Worm (Caenorhabditis elegans) whole organism, mixed stage, embryonic: ENCODE data around the gene F58F6.5.

Source experiments
- M03D4.4 ChIP-seq: sonication (generic microtip); optimal IDR thresholded peaks from 2 replicates; lab custom pipeline; 2017; ENCODE audit warnings: mild to moderate bottlenecking, missing genetic modification characterization, missing compliant biosample characterization
- bed-3 ChIP-seq: fragments of 200-800 bp; sonication (Bioruptor generic); optimal IDR thresholded peaks from 3 replicates; lab custom pipeline; 2018; ENCODE audit warnings: mild to moderate bottlenecking, missing genetic modification characterization, moderate library complexity, missing compliant biosample characterization
- ceh-39 ChIP-seq: fragments of 150-350 bp; optimal IDR thresholded peaks from 2 replicates; lab custom pipeline; 2014; ENCODE audit warnings: missing biosample characterization, missing genetic modification characterization
- ceh-43 ChIP-seq: fragments of 200-800 bp; sonication (Bioruptor generic); optimal IDR thresholded peaks from 2 replicates; lab custom pipeline; 2018; ENCODE audit warnings: mild to moderate bottlenecking, missing genetic modification characterization, moderate library complexity, missing compliant biosample characterization
- ceh-83 ChIP-seq: fragments of 200-800 bp; sonication (Bioruptor generic); optimal IDR thresholded peaks from 2 replicates; lab custom pipeline; 2018; ENCODE audit warnings: mild to moderate bottlenecking, missing genetic modification characterization, missing compliant biosample characterization
- ces-1 ChIP-seq: fragments of 150-350 bp; optimal IDR thresholded peaks from 2 replicates; lab custom pipeline; 2014; ENCODE audit warnings: missing biosample characterization, missing genetic modification reagents, missing genetic modification characterization
- cnd-1 ChIP-seq: fragments of 200-800 bp; sonication (Bioruptor generic); optimal IDR thresholded peaks from 2 replicates; lab custom pipeline; 2018; ENCODE audit warnings: mild to moderate bottlenecking, missing genetic modification characterization, missing compliant biosample characterization
- elt-1 ChIP-seq: sonication (generic microtip); optimal IDR thresholded peaks from 2 replicates; lab custom pipeline; 2017; ENCODE audit warnings: missing genetic modification characterization, mild to moderate bottlenecking, missing compliant biosample characterization, antibody characterized with exemption, moderate library complexity, borderline replicate concordance; ENCODE audit not compliant: insufficient read depth
- elt-3 ChIP-seq: fragments of 150-350 bp; optimal IDR thresholded peaks from 2 replicates; lab custom pipeline; 2014; ENCODE audit warnings: missing biosample characterization, missing genetic modification characterization
- flh-1 ChIP-seq: fragments of 200-800 bp; sonication (Bioruptor generic); optimal IDR thresholded peaks from 2 replicates; lab custom pipeline; 2018; ENCODE audit warnings: mild to moderate bottlenecking, missing genetic modification characterization, moderate library complexity, missing compliant biosample characterization
- ham-2 ChIP-seq: fragments of 200-800 bp; sonication (Bioruptor generic); optimal IDR thresholded peaks from 2 replicates; lab custom pipeline; 2018; ENCODE audit warnings: mild to moderate bottlenecking, missing genetic modification characterization, missing compliant biosample characterization
- hlh-1 ChIP-seq: fragments of 150-350 bp; optimal IDR thresholded peaks from 2 replicates; lab custom pipeline; 2014; ENCODE audit warnings: missing biosample characterization, missing genetic modification reagents, missing genetic modification characterization
- lin-13 ChIP-seq: fragments of 150-350 bp; optimal IDR thresholded peaks from 2 replicates; lab custom pipeline; 2014; ENCODE audit warnings: missing biosample characterization, missing genetic modification characterization
- lin-32 ChIP-seq: fragments of 200-800 bp; sonication (Bioruptor generic); optimal IDR thresholded peaks from 2 replicates; lab custom pipeline; 2018; ENCODE audit warnings: mild to moderate bottlenecking, missing genetic modification characterization, missing compliant biosample characterization
- lsy-2 ChIP-seq: fragments of 150-350 bp; optimal IDR thresholded peaks from 2 replicates; lab custom pipeline; 2014; ENCODE audit warnings: missing biosample characterization, missing genetic modification characterization
- mab-5 ChIP-seq: fragments of 150-350 bp; optimal IDR thresholded peaks from 2 replicates; lab custom pipeline; 2014; ENCODE audit warnings: missing biosample characterization, missing genetic modification characterization
- mep-1 ChIP-seq: fragments of 150-350 bp; optimal IDR thresholded peaks from 2 replicates; lab custom pipeline; 2017; ENCODE audit warnings: missing biosample characterization, missing genetic modification reagents, missing genetic modification characterization, inconsistent platforms
- mls-2 ChIP-seq: sonication (generic microtip); optimal IDR thresholded peaks from 2 replicates; lab custom pipeline; 2016; ENCODE audit warnings: mild to moderate bottlenecking, missing genetic modification characterization, moderate library complexity, missing compliant biosample characterization
- nhr-12 ChIP-seq: fragments of 150-350 bp; optimal IDR thresholded peaks from 2 replicates; lab custom pipeline; 2014; ENCODE audit warnings: missing biosample characterization, missing genetic modification characterization
- nhr-2 ChIP-seq: fragments of 150-350 bp; optimal IDR thresholded peaks from 2 replicates; lab custom pipeline; 2014; ENCODE audit warnings: missing biosample characterization, missing genetic modification characterization
- nhr-237 ChIP-seq: fragments of 150-350 bp; optimal IDR thresholded peaks from 2 replicates; lab custom pipeline; 2014; ENCODE audit warnings: missing biosample characterization, missing genetic modification characterization
- nhr-28 ChIP-seq: fragments of 150-350 bp; optimal IDR thresholded peaks from 2 replicates; lab custom pipeline; 2014; ENCODE audit warnings: missing biosample characterization, missing genetic modification characterization
- nhr-76 ChIP-seq: sonication (generic microtip); optimal IDR thresholded peaks from 2 replicates; lab custom pipeline; 2017; ENCODE audit warnings: missing biosample characterization, missing genetic modification characterization
- pha-4 ChIP-seq: fragments of 150-350 bp; optimal IDR thresholded peaks from 2 replicates; lab custom pipeline; 2018; ENCODE audit warnings: missing biosample characterization, missing genetic modification reagents, missing genetic modification characterization
- sem-2 ChIP-seq: fragments of 200-800 bp; sonication (Bioruptor generic); optimal IDR thresholded peaks from 2 replicates; lab custom pipeline; 2018; ENCODE audit warnings: mild to moderate bottlenecking, missing genetic modification characterization, missing compliant biosample characterization
- snpc-4 ChIP-seq: fragments of 150-350 bp; optimal IDR thresholded peaks from 2 replicates; lab custom pipeline; 2014; ENCODE audit warnings: missing biosample characterization, missing genetic modification characterization
- sptf-1 ChIP-seq: sonication (generic microtip); optimal IDR thresholded peaks from 2 replicates; lab custom pipeline; 2017; ENCODE audit warnings: mild to moderate bottlenecking, missing genetic modification characterization, moderate library complexity, missing compliant biosample characterization
- tbx-8 ChIP-seq: fragments of 200-800 bp; sonication (Bioruptor generic); optimal IDR thresholded peaks from 2 replicates; lab custom pipeline; 2018; ENCODE audit warnings: mild to moderate bottlenecking, missing genetic modification characterization, moderate library complexity, missing compliant biosample characterization
- unc-120 ChIP-seq: sonication (generic microtip); optimal IDR thresholded peaks from 2 replicates; lab custom pipeline; 2017; ENCODE audit warnings: missing genetic modification characterization, missing compliant biosample characterization; ENCODE audit not compliant: poor library complexity, severe bottlenecking
- unc-39 ChIP-seq: fragments of 150-350 bp; optimal IDR thresholded peaks from 2 replicates; lab custom pipeline; 2014; ENCODE audit warnings: missing biosample characterization, missing genetic modification characterization
- unc-62 ChIP-seq: fragments of 150-350 bp; optimal IDR thresholded peaks from 2 replicates; lab custom pipeline; 2014; ENCODE audit warnings: missing biosample characterization, missing genetic modification reagents, missing genetic modification characterization
- zip-8 ChIP-seq: fragments of 150-350 bp; optimal IDR thresholded peaks from 2 replicates; lab custom pipeline; 2014; ENCODE audit warnings: missing biosample characterization, missing genetic modification characterization
- ztf-11 ChIP-seq: fragments of 150-350 bp; optimal IDR thresholded peaks from 2 replicates; lab custom pipeline; 2014; ENCODE audit warnings: missing biosample characterization, missing genetic modification characterization

The F58F6.5 gene

ce11 chrIV:1359125-1359524 is 15.6 kb downstream of the F58F6.5 start, which contains the start of gene col-105:
TSS of gene col-105 (minus strand) at chrIV:1359225.
- TF ChIP-seq nhr-76 (tag; lab: Kevin White, UChicago) (no peak), ztf-11 (tag; lab: Kevin White, UChicago) (no peak), nhr-237 (tag; lab: Kevin White, UChicago) (no peak), mls-2 (tag; lab: Kevin White, UChicago) (no peak), flh-1 (no peak), snpc-4 (tag; lab: Kevin White, UChicago) (no peak), pha-4 (no peak), elt-3 (tag; lab: Kevin White, UChicago) (no peak), zip-8 (tag; lab: Kevin White, UChicago) (no peak), tbx-8 (no peak), sem-2 (GFP tag; lab: Kevin White, UChicago) (no peak)

- peak; percentile 21 for TF ChIP-seq unc-120 (tag; lab: Kevin White, UChicago)
- TF ChIP-seq ham-2 (GFP tag; lab: Kevin White, UChicago): no peak
- peak; percentile 80 for TF ChIP-seq lin-32 (GFP tag; lab: Kevin White, UChicago)
- TF ChIP-seq cnd-1 (tag; lab: Kevin White, UChicago): peak; percentile 44
- peak; percentile 94 for TF ChIP-seq hlh-1 (tag; lab: Kevin White, UChicago)
- peak; percentile 11 for TF ChIP-seq M03D4.4 (tag; lab: Kevin White, UChicago)
Observed at ce11 chrIV:1361616-1362228, 18.2 kb downstream of the F58F6.5 start.

ce11 chrIV:1365771-1366170 is 22.3 kb downstream of the F58F6.5 start:
- TF ChIP-seq bed-3 (GFP tag; lab: Kevin White, UChicago) (no peak), ceh-83 (GFP tag; lab: Kevin White, UChicago) (no peak), lin-32 (GFP tag; lab: Kevin White, UChicago) (no peak), ceh-43 (GFP tag; lab: Kevin White, UChicago) (no peak)

- TF ChIP-seq snpc-4 (tag; lab: Kevin White, UChicago): no peak
- TF ChIP-seq zip-8 (tag; lab: Kevin White, UChicago): no peak
- TF ChIP-seq M03D4.4 (tag; lab: Kevin White, UChicago): no peak
- no peak for TF ChIP-seq nhr-28 (tag; lab: Kevin White, UChicago)
- no peak for TF ChIP-seq lsy-2 (tag; lab: Kevin White, UChicago)
- no peak for TF ChIP-seq sptf-1 (tag; lab: Kevin White, UChicago)
- TF ChIP-seq nhr-76 (tag; lab: Kevin White, UChicago): no peak
- TF ChIP-seq lin-13 (tag; lab: Kevin White, UChicago): no peak
- no peak for TF ChIP-seq unc-120 (tag; lab: Kevin White, UChicago)
- no peak for TF ChIP-seq unc-39
- no peak for TF ChIP-seq ceh-39
- no peak for TF ChIP-seq lin-32 (GFP tag; lab: Kevin White, UChicago)
- no peak for TF ChIP-seq unc-62
- TF ChIP-seq, all 35 proteins: peak for 0
Observed at ce11 chrIV:1367041-1367440, 23.6 kb downstream of the F58F6.5 start.

- TF ChIP-seq nhr-2 (tag; lab: Kevin White, UChicago) (no peak), sptf-1 (tag; lab: Kevin White, UChicago) (no peak), mab-5 (tag; lab: Kevin White, UChicago) (no peak), unc-39 (no peak), cnd-1 (tag; lab: Kevin White, UChicago) (no peak), elt-1 (tag; lab: Kevin White, UChicago) (no peak), zip-8 (tag; lab: Kevin White, UChicago) (no peak), mls-2 (tag; lab: Kevin White, UChicago) (no peak), lin-32 (GFP tag; lab: Kevin White, UChicago) (no peak), unc-120 (tag; lab: Kevin White, UChicago) (no peak), snpc-4 (tag; lab: Kevin White, UChicago) (no peak), ces-1 (no peak), mep-1 (tag; lab: Kevin White, UChicago) (no peak), nhr-237 (tag; lab: Kevin White, UChicago) (no peak), nhr-76 (tag; lab: Kevin White, UChicago) (no peak), elt-3 (tag; lab: Kevin White, UChicago) (no peak), nhr-12 (tag; lab: Kevin White, UChicago) (no peak), lsy-2 (tag; lab: Kevin White, UChicago) (no peak), ceh-39 (no peak)
Observed at ce11 chrIV:1371300-1371699, 27.8 kb downstream of the F58F6.5 start.
